Fruit fly (Drosophila melanogaster): Measurements from ENCODE around the gene CG31522.

CG31522 gene

DNA sequence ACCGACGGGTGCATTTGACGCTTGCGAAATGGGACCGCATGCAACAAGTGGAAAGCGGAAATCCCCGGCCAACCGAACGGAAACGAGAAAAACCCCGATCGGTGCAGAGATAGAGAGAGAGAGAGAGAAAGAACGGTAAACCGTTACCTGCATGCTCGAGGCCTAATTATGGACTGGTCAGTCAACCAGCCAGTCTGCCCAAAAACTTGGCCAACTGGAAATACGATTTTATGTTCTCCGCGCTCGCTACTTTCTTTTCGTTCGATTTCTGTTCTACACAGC, 10.0 kb upstream of the CG31522 start:
- TF ChIP-seq CG11560 (tag; IDR thresholded peaks at IDR 0.05), result no peak
- TF ChIP-seq al (GFP tag; IDR thresholded peaks at IDR 0.05), result no peak
- peak; percentile 22; the same call in 1 of the 2 replicates for TF ChIP-seq HLH3B (GFP tag; IDR thresholded peaks at IDR 0.05)
- TF ChIP-seq CG15479 (GFP tag; optimal IDR thresholded peaks at IDR 0.05), result peak; percentile 84
- no peak for TF ChIP-seq ap (GFP tag; IDR thresholded peaks at IDR 0.05)
- no peak for TF ChIP-seq chm (GFP tag; IDR thresholded peaks at IDR 0.05)
- no peak for TF ChIP-seq CG17328 (GFP tag; IDR thresholded peaks at IDR 0.05)
- peak; percentile 14 for TF ChIP-seq grn (GFP tag; optimal IDR thresholded peaks at IDR 0.05)
- no peak for TF ChIP-seq CG8924 (tag; optimal IDR thresholded peaks at IDR 0.05)
- TF ChIP-seq kni (GFP tag; optimal IDR thresholded peaks at IDR 0.05), result peak; percentile 73
- TF ChIP-seq Stat92E (GFP tag; optimal IDR thresholded peaks at IDR 0.05), result no peak
- TF ChIP-seq PHDP (tag; optimal IDR thresholded peaks at IDR 0.05), result no peak
- no peak for TF ChIP-seq fd3F (GFP tag; optimal IDR thresholded peaks at IDR 0.05)
- no peak for TF ChIP-seq CG43689 (GFP tag; IDR thresholded peaks at IDR 0.05)
- TF ChIP-seq Poxn (GFP tag; IDR thresholded peaks at IDR 0.05), result no peak
- TF ChIP-seq slp2 (GFP tag; optimal IDR thresholded peaks at IDR 0.05), result no peak
- TF ChIP-seq pros (GFP tag; optimal IDR thresholded peaks at IDR 0.05), result peak; percentile 7
- peak; percentile 83 for TF ChIP-seq zen (tag; optimal IDR thresholded peaks at IDR 0.05)
- no peak for TF ChIP-seq CG16813 (GFP tag; IDR thresholded peaks at IDR 0.05; ENCODE audit: partially characterized antibody)
- TF ChIP-seq wek (GFP tag; optimal IDR thresholded peaks at IDR 0.05), result no peak
- no peak for TF ChIP-seq jing (GFP tag; optimal IDR thresholded peaks at IDR 0.05)
- peak in 1 of 2 experiments; percentile 63 for TF ChIP-seq tll (GFP tag; optimal IDR thresholded peaks at IDR 0.05)
- TF ChIP-seq sna (GFP tag; IDR thresholded peaks at IDR 0.05; ENCODE audit: partially characterized antibody), result 0 out of 2 replicates have a peak, but pooled peaks have one; percentile 13
- peak; percentile 69 for TF ChIP-seq Ets65A (GFP tag)
- 0 out of 4 replicates have a peak, but pooled peaks have one; percentile 8 for TF ChIP-seq chinmo (GFP tag; IDR thresholded peaks at IDR 0.05; ENCODE audit: partially characterized antibody)
- TF ChIP-seq Elba2 (GFP tag; optimal IDR thresholded peaks at IDR 0.05), result peak; percentile 15
- TF ChIP-seq org-1 (GFP tag; optimal IDR thresholded peaks at IDR 0.05), result no peak
- peak; percentile 18 for TF ChIP-seq CG5180 (GFP tag; optimal IDR thresholded peaks at IDR 0.05)

DNA sequence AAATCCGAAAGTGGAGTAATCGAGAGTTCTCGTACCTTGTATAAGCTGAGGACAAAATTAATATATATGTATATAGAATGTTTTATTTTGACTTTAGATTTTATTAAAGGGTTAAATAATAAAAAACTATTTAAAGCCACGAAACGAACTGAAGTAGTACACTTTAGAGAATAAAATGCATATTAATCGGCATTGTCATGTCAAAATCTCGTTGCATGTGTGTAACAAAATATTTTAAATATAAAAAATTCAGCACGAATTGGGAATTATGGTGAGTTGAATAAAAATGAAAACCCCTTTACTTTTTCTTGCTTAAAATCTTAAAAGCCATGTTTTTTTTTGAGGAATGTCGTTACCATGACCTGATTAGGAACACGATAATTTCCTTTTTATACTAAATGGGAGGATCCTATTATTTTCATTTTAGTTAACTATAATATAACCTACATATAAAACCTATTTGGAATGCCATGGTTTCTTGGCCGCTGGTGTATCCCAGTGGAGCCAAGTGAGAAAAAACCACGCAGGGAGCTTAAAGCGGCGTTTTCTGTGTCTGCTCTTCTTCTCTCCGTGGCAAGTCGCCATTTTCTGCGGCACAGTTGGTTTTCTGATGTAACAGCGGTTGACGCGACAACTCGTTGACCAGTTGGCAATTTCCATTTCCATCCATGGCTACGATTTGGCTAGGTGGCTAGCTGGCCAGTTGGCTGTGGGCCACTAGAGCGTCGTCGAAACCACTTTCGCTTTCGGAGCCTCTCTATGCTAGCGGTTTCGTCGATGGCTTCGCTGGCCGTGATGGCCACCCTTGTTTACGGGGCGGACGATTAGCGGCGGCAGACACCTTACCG, 9.4 kb upstream of the CG31522 start:
- TF ChIP-seq CG14441 (GFP tag; IDR thresholded peaks at IDR 0.05) (0 out of 2 replicates have a peak, but pooled peaks have one; percentile 15), Doc2 (GFP tag; IDR thresholded peaks at IDR 0.05) (no peak), disco-r (GFP tag; optimal IDR thresholded peaks at IDR 0.05) (no peak), sens (GFP tag) (peak; percentile 26), vnd (GFP tag; IDR thresholded peaks at IDR 0.05; ENCODE audit: partially characterized antibody) (no peak), Rfx (GFP tag; IDR thresholded peaks at IDR 0.05) (peak; percentile 24; the same call in 1 of the 2 replicates), HmgD (GFP tag; optimal IDR thresholded peaks at IDR 0.05) (no peak), CG12744 (GFP tag; optimal IDR thresholded peaks at IDR 0.05) (no peak), CG6654 (GFP tag; optimal IDR thresholded peaks at IDR 0.05) (no peak), CG11696 (GFP tag; IDR thresholded peaks at IDR 0.05) (peak; percentile 41; the same call in 1 of the 2 replicates), YL-1 (GFP tag; optimal IDR thresholded peaks at IDR 0.05) (no peak), zfh1 (GFP tag; IDR thresholded peaks at IDR 0.05) (no peak), dysf (GFP tag; IDR thresholded peaks at IDR 0.05) (no peak), CG32532 (GFP tag; IDR thresholded peaks at IDR 0.05) (no peak), luna (GFP tag; optimal IDR thresholded peaks at IDR 0.05) (no peak), zen (tag; optimal IDR thresholded peaks at IDR 0.05) (no peak), salm (tag; optimal IDR thresholded peaks at IDR 0.05) (no peak), ci (GFP tag; IDR thresholded peaks at IDR 0.05) (0 out of 3 replicates have a peak, but pooled peaks have one; percentile 9), CG11247 (GFP tag; IDR thresholded peaks at IDR 0.05) (no peak), Dp (GFP tag; optimal IDR thresholded peaks at IDR 0.05) (no peak), chif (GFP tag; optimal IDR thresholded peaks at IDR 0.05) (no peak), phol (tag; optimal IDR thresholded peaks at IDR 0.05) (no peak), CG11504 (tag; optimal IDR thresholded peaks at IDR 0.05) (peak; percentile 1)
